Worm (Caenorhabditis elegans) whole organism, L3 larva: ENCODE data around the gene C08A9.10.

Experiments used
- lin-39 ChIP-seq: fragments of 150-350 bp; optimal IDR thresholded peaks from 2 replicates; lab custom pipeline; 2018; ENCODE audit warnings: missing biosample characterization, missing genetic modification reagents, missing genetic modification characterization
- nfya-1 ChIP-seq: sonication (generic microtip); optimal IDR thresholded peaks from 2 replicates; lab custom pipeline; 2017; ENCODE audit warnings: missing genetic modification characterization, mild to moderate bottlenecking, missing compliant biosample characterization, antibody characterized with exemption, moderate library complexity; ENCODE audit not compliant: insufficient read depth
- nhr-76 ChIP-seq: fragments of 150-350 bp; sonication (generic microtip); optimal IDR thresholded peaks from 5 replicates; lab custom pipeline; 2014; ENCODE audit warnings: missing biosample characterization, missing genetic modification characterization
- pqm-1 ChIP-seq: fragments of 150-350 bp; optimal IDR thresholded peaks from 2 replicates; lab custom pipeline; 2017; ENCODE audit warnings: missing biosample characterization, missing genetic modification characterization, inconsistent platforms
- ztf-11 ChIP-seq: fragments of 150-350 bp; optimal IDR thresholded peaks from 2 replicates; lab custom pipeline; 2014; ENCODE audit warnings: missing biosample characterization, missing genetic modification characterization

DNA sequence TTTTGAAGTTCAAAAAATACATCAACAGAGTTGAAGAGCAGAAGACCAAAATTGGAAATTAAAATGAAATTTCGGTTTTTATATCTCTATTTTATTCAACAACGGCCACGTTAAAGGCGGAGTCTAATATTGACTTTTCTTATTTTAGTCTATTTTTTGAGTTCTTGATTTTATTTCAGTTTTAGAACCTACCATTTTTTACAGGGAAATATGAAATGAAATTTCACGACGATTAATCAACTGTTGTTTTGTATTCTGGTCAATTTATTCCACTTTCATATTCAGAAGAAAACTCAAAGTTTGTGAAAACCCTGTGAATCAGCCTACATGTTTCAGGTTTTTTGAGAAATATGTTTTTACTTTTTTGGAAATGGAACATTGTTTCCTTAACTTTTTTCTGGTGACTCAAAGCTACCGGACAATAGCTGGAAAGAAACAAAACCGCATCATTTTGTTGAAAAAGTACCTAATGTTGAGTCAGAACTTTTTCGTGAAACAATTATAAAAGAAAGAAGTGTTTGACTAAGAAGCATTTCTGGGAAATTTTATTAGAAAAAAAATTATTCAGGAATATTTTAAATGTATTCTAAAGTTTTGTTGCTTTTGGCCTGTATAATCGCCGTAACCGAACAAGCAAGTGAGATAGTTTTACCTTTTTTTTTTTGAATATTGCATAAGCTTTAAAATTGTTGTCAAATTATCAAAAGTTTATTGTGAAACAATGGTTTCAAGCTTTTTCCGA, at the start of gene C08A9.10, which contains the start of gene irld-23:
- no peak for TF ChIP-seq lin-39 (tag; lab: Kevin White, UChicago)
- TF ChIP-seq ztf-11, result no peak
- TF ChIP-seq nfya-1 (tag; lab: Kevin White, UChicago), result no peak
- TF ChIP-seq nhr-76 (tag; lab: Kevin White, UChicago), result no peak
- no peak for TF ChIP-seq pqm-1 (tag; lab: Kevin White, UChicago)
